Fruit fly (Drosophila melanogaster): ENCODE data around the gene Mur89F.

Mur89F gene

dm6 chr3R:17149080-17149746, 52.7 kb downstream of the Mur89F start, which contains the start of the genes m-cup and Det (continued):
- TF ChIP-seq CG12769 (tag; optimal IDR thresholded peaks at IDR 0.05) (no peak), CG2129 (GFP tag; IDR thresholded peaks at IDR 0.05; ENCODE audit: partially characterized antibody) (peak; percentile 58; the same call in 1 of the 2 replicates), Mad (GFP tag; optimal IDR thresholded peaks at IDR 0.05) (no peak), BtbVII (GFP tag; optimal IDR thresholded peaks at IDR 0.05) (no peak), Ets65A (GFP tag) (peak; percentile 6), fd96Cb (tag; optimal IDR thresholded peaks at IDR 0.05) (no peak), nmo (GFP tag; optimal IDR thresholded peaks at IDR 0.05) (peak; percentile 60), Hey (tag; optimal IDR thresholded peaks at IDR 0.05) (no peak), CG12391 (tag; optimal IDR thresholded peaks at IDR 0.05) (peak; percentile 27), CG10274 (GFP tag; optimal IDR thresholded peaks at IDR 0.05) (no peak), CG9797 (GFP tag; optimal IDR thresholded peaks at IDR 0.05) (peak; percentile 47), pum (GFP tag; optimal IDR thresholded peaks at IDR 0.05) (peak; percentile 6), CG16813 (GFP tag; IDR thresholded peaks at IDR 0.05; ENCODE audit: partially characterized antibody) (peak; percentile 79), tll (GFP tag; optimal IDR thresholded peaks at IDR 0.05) (peak in 1 of 2 experiments; percentile 70), lab (GFP tag; optimal IDR thresholded peaks at IDR 0.05) (peak; percentile 2), Neu2 (GFP tag; optimal IDR thresholded peaks at IDR 0.05; ENCODE audit: borderline replicate concordance) (no peak), CG7357 (GFP tag; IDR thresholded peaks at IDR 0.05) (no peak), CG32532 (GFP tag; IDR thresholded peaks at IDR 0.05) (0 out of 2 replicates have a peak, but pooled peaks have one; percentile 7), CG15514 (GFP tag; optimal IDR thresholded peaks at IDR 0.05) (peak; percentile 32), CG10366 (GFP tag; IDR thresholded peaks at IDR 0.05) (no peak)

- no peak for TF ChIP-seq Xbp1 (GFP tag; optimal IDR thresholded peaks at IDR 0.05)
- peak; percentile 30 for TF ChIP-seq CG18599 (GFP tag; optimal IDR thresholded peaks at IDR 0.05)
- TF ChIP-seq tll (GFP tag; optimal IDR thresholded peaks at IDR 0.05): no peak
- peak; percentile 85 for TF ChIP-seq D19B (GFP tag; optimal IDR thresholded peaks at IDR 0.05)
- TF ChIP-seq insv (GFP tag; optimal IDR thresholded peaks at IDR 0.05): no peak
- TF ChIP-seq cwo (GFP tag; optimal IDR thresholded peaks at IDR 0.05): peak; percentile 94
- TF ChIP-seq CG2120 (GFP tag; optimal IDR thresholded peaks at IDR 0.05): peak; percentile 10
- TF ChIP-seq CG32532 (GFP tag; IDR thresholded peaks at IDR 0.05): peak; percentile 32; the same call in 1 of the 2 replicates
- TF ChIP-seq lmd (GFP tag; IDR thresholded peaks at IDR 0.05): no peak
- TF ChIP-seq CG12104 (GFP tag; optimal IDR thresholded peaks at IDR 0.05): no peak
- no peak for TF ChIP-seq C15 (GFP tag; IDR thresholded peaks at IDR 0.05)
- TF ChIP-seq E2f1 (GFP tag; IDR thresholded peaks at IDR 0.05): no peak
- TF ChIP-seq exex (tag; optimal IDR thresholded peaks at IDR 0.05): peak; percentile 47
- peak; percentile 14 for TF ChIP-seq CG34376 (GFP tag; optimal IDR thresholded peaks at IDR 0.05)
- no peak for TF ChIP-seq slou (GFP tag; optimal IDR thresholded peaks at IDR 0.05)
Measured at dm6 chr3R:17147647-17148244, 54.2 kb downstream of the Mur89F start.

dm6 chr3R:17142304-17142703, 59.6 kb downstream of the Mur89F start, which contains the start of gene TwdlW:
Gene TwdlW (minus strand): TSS chr3R:17142404.
- no peak for TF ChIP-seq luna (GFP tag; optimal IDR thresholded peaks at IDR 0.05)
- no peak for TF ChIP-seq bigmax (GFP tag; optimal IDR thresholded peaks at IDR 0.05)
- TF ChIP-seq sr (GFP tag; IDR thresholded peaks at IDR 0.05): 0 out of 3 replicates have a peak, but pooled peaks have one; percentile 29
- TF ChIP-seq wor (GFP tag; IDR thresholded peaks at IDR 0.05): no peak
- TF ChIP-seq pfk (GFP tag; optimal IDR thresholded peaks at IDR 0.05): no peak
- TF ChIP-seq ind (GFP tag; optimal IDR thresholded peaks at IDR 0.05): no peak
- TF ChIP-seq bowl (GFP tag; IDR thresholded peaks at IDR 0.05): 0 out of 2 replicates have a peak, but pooled peaks have one; percentile 8
